Worm (Caenorhabditis elegans): ENCODE data around the gene twk-22.

Gene twk-22

ce11 chrX:16328328-16328727, 22.1 kb downstream of the twk-22 start, which contains the start of gene C11G6.2:
Gene C11G6.2, plus strand, starts transcription at chrX:16328628.
- TF ChIP-seq nhr-23 (tag; optimal IDR thresholded peaks at IDR 0.05), result no peak
- TF ChIP-seq ztf-11 (tag; optimal IDR thresholded peaks at IDR 0.05), result no peak
- no peak for TF ChIP-seq nhr-129 (tag; optimal IDR thresholded peaks at IDR 0.05)
- TF ChIP-seq ceh-16 (tag; optimal IDR thresholded peaks at IDR 0.05), result no peak
- no peak for TF ChIP-seq nhr-12 (tag; optimal IDR thresholded peaks at IDR 0.05)
- no peak for TF ChIP-seq nhr-77 (tag; optimal IDR thresholded peaks at IDR 0.05)
- no peak for TF ChIP-seq F13H6.1 (tag; optimal IDR thresholded peaks at IDR 0.05)
- TF ChIP-seq lsy-2 (tag; optimal IDR thresholded peaks at IDR 0.05), result no peak

- TF ChIP-seq sma-9 (GFP tag; optimal IDR thresholded peaks at IDR 0.05) (peak; percentile 3), sma-9 (tag; optimal IDR thresholded peaks at IDR 0.05) (no peak), unc-55 (GFP tag; optimal IDR thresholded peaks at IDR 0.05) (no peak), dmd-4 (tag; optimal IDR thresholded peaks at IDR 0.05) (no peak)
Observed at ce11 chrX:16331425-16331824, 25.2 kb downstream of the twk-22 start.

ce11 chrX:16331932-16332485, 25.7 kb downstream of the twk-22 start, which contains the start of gene taf-3:
Gene taf-3, plus strand, starts transcription at chrX:16332435.
- TF ChIP-seq snpc-4 (tag; optimal IDR thresholded peaks at IDR 0.05) (no peak), elt-1 (tag; optimal IDR thresholded peaks at IDR 0.05) (no peak), dmd-4 (tag; optimal IDR thresholded peaks at IDR 0.05) (no peak), sma-9 (GFP tag; optimal IDR thresholded peaks at IDR 0.05) (peak; percentile 57), sma-9 (tag; optimal IDR thresholded peaks at IDR 0.05) (no peak), fos-1 (tag; optimal IDR thresholded peaks at IDR 0.05) (peak; percentile 83), nhr-129 (tag; optimal IDR thresholded peaks at IDR 0.05) (peak; percentile 83), mdl-1 (tag; optimal IDR thresholded peaks at IDR 0.05) (no peak), unc-55 (GFP tag; optimal IDR thresholded peaks at IDR 0.05) (peak; percentile 68), nhr-25 (tag; optimal IDR thresholded peaks at IDR 0.05) (peak; percentile 62), zag-1 (tag; optimal IDR thresholded peaks at IDR 0.05) (no peak), peb-1 (tag; optimal IDR thresholded peaks at IDR 0.05) (no peak), gmeb-1 (tag; optimal IDR thresholded peaks at IDR 0.05) (no peak), blmp-1 (tag; optimal IDR thresholded peaks at IDR 0.05; ENCODE audit: insufficient read depth) (no peak), nhr-10 (tag; optimal IDR thresholded peaks at IDR 0.05) (no peak), nhr-237 (tag; optimal IDR thresholded peaks at IDR 0.05) (no peak), crh-2 (tag; optimal IDR thresholded peaks at IDR 0.05) (peak; percentile 62), C34F6.9 (tag; optimal IDR thresholded peaks at IDR 0.05) (peak; percentile 72), lin-11 (tag; optimal IDR thresholded peaks at IDR 0.05) (peak; percentile 6), nhr-12 (tag; optimal IDR thresholded peaks at IDR 0.05) (no peak), ZK546.5 (tag; optimal IDR thresholded peaks at IDR 0.05) (no peak), F13H6.1 (tag; optimal IDR thresholded peaks at IDR 0.05) (peak; percentile 50), ceh-82 (tag; optimal IDR thresholded peaks at IDR 0.05) (no peak), ama-1 (optimal IDR thresholded peaks at IDR 0.05) (no peak), ztf-4 (tag; optimal IDR thresholded peaks at IDR 0.05) (no peak), lsy-2 (tag; optimal IDR thresholded peaks at IDR 0.05) (peak in 1 of 2 experiments; percentile 62)

DNA sequence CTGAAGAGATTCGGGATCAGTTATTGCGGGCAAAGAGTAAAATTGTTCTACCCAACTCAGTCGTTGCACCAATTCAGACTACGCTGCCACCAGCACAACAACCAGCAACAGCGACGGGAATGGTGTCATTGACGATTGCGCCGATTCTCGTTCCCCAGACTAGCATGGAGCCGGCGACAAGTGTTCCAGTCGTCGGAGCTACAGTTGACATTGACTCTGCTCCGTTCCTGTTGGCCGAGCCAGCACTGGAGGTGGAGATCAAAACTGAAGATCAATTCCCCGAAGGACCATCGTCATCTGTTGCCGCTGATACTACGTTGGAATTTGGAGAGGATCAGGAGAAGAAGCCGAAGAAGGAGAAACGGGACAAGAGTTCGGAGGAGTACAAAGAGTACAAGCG, 29.1 kb downstream of the twk-22 start:
- TF ChIP-seq unc-55 (GFP tag; optimal IDR thresholded peaks at IDR 0.05), result no peak
- no peak for TF ChIP-seq aly-2 (tag; optimal IDR thresholded peaks at IDR 0.05)
- TF ChIP-seq ceh-16 (tag; optimal IDR thresholded peaks at IDR 0.05), result no peak
- TF ChIP-seq ztf-11 (tag; optimal IDR thresholded peaks at IDR 0.05), result no peak
- no peak for TF ChIP-seq Y55F3AM.14 (GFP tag; optimal IDR thresholded peaks at IDR 0.05)
- no peak for TF ChIP-seq nhr-23 (tag; optimal IDR thresholded peaks at IDR 0.05)
- no peak for TF ChIP-seq peb-1 (tag; optimal IDR thresholded peaks at IDR 0.05)
- TF ChIP-seq dmd-4 (tag; optimal IDR thresholded peaks at IDR 0.05), result no peak
- no peak for TF ChIP-seq nhr-25 (tag; optimal IDR thresholded peaks at IDR 0.05)
- TF ChIP-seq skn-1 (tag; optimal IDR thresholded peaks at IDR 0.05), result no peak
- TF ChIP-seq ceh-82 (tag; optimal IDR thresholded peaks at IDR 0.05), result no peak
- no peak for TF ChIP-seq lin-13 (GFP tag; optimal IDR thresholded peaks at IDR 0.05)

ce11 chrX:16336940-16337339, 30.7 kb downstream of the twk-22 start:
- TF ChIP-seq ceh-16 (tag; optimal IDR thresholded peaks at IDR 0.05), result no peak
- no peak for TF ChIP-seq nhr-21 (tag; optimal IDR thresholded peaks at IDR 0.05)
- no peak for TF ChIP-seq ceh-82 (tag; optimal IDR thresholded peaks at IDR 0.05)
- no peak for TF ChIP-seq ZK546.5 (tag; optimal IDR thresholded peaks at IDR 0.05)
- TF ChIP-seq ztf-1 (GFP tag; conservative IDR thresholded peaks at IDR 0.05), result no peak
- no peak for TF ChIP-seq crh-2 (tag; optimal IDR thresholded peaks at IDR 0.05)
- TF ChIP-seq unc-39 (tag; optimal IDR thresholded peaks at IDR 0.05), result no peak
- TF ChIP-seq aly-2 (tag; optimal IDR thresholded peaks at IDR 0.05), result no peak
- TF ChIP-seq mdl-1 (tag; optimal IDR thresholded peaks at IDR 0.05), result no peak
- TF ChIP-seq nhr-11 (tag; optimal IDR thresholded peaks at IDR 0.05), result no peak
- no peak for TF ChIP-seq elt-3 (tag; optimal IDR thresholded peaks at IDR 0.05)
- no peak for TF ChIP-seq alr-1 (tag; optimal IDR thresholded peaks at IDR 0.05)
- no peak for TF ChIP-seq egl-27 (tag; optimal IDR thresholded peaks at IDR 0.05)
- TF ChIP-seq nhr-6 (tag; optimal IDR thresholded peaks at IDR 0.05), result no peak
- TF ChIP-seq skn-1 (tag; optimal IDR thresholded peaks at IDR 0.05), result no peak
- TF ChIP-seq snpc-4 (tag; optimal IDR thresholded peaks at IDR 0.05), result no peak

Measured in whole organism, L2 larva.